Worm (Caenorhabditis elegans) whole organism, late embryonic: ENCODE measurements around the gene T13F3.4.

Experiments
- C38D4.7 ChIP-seq: fragments of 200-800 bp; sonication (Bioruptor generic); optimal IDR thresholded peaks from 2 replicates; lab custom pipeline; 2018; ENCODE audit warnings: mild to moderate bottlenecking, missing genetic modification characterization, moderate library complexity, missing compliant biosample characterization
- F13H6.1 ChIP-seq: sonication (generic microtip); optimal IDR thresholded peaks from 2 replicates; lab custom pipeline; 2016; ENCODE audit warnings: missing genetic modification characterization, missing compliant biosample characterization
- K02D7.2 ChIP-seq: sonication (generic microtip); optimal IDR thresholded peaks from 2 replicates; lab custom pipeline; 2017; ENCODE audit warnings: mild to moderate bottlenecking, missing genetic modification characterization, missing compliant biosample characterization
- Y22D7AL.16 ChIP-seq: sonication (generic microtip); optimal IDR thresholded peaks from 2 replicates; lab custom pipeline; 2016; ENCODE audit warnings: missing genetic modification characterization, missing compliant biosample characterization
- ama-1 ChIP-seq: fragments of 150-350 bp; optimal IDR thresholded peaks from 2 replicates; lab custom pipeline; 2014
- ceh-18 ChIP-seq: sonication (generic microtip); optimal IDR thresholded peaks from 2 replicates; lab custom pipeline; 2016; ENCODE audit warnings: missing genetic modification characterization, missing compliant biosample characterization
- ceh-2 ChIP-seq: sonication (generic microtip); optimal IDR thresholded peaks from 2 replicates; lab custom pipeline; 2016; ENCODE audit warnings: missing genotype, missing genetic modification characterization, missing compliant biosample characterization
- ceh-22 ChIP-seq: sonication (generic microtip); optimal IDR thresholded peaks from 2 replicates; lab custom pipeline; 2017; ENCODE audit warnings: missing biosample characterization, missing genetic modification characterization
- ceh-24 ChIP-seq: sonication (generic microtip); optimal IDR thresholded peaks from 2 replicates; lab custom pipeline; 2016; ENCODE audit warnings: mild to moderate bottlenecking, missing genetic modification characterization, missing compliant biosample characterization
- ceh-48 ChIP-seq: sonication (generic microtip); optimal IDR thresholded peaks from 2 replicates; lab custom pipeline; 2016; ENCODE audit warnings: missing genetic modification characterization, inconsistent platforms, missing compliant biosample characterization
- dmd-4 ChIP-seq: sonication (generic microtip); optimal IDR thresholded peaks from 2 replicates; lab custom pipeline; 2016; ENCODE audit warnings: borderline replicate concordance, missing genetic modification characterization, missing compliant biosample characterization
- elt-2 ChIP-seq: sonication (generic microtip); optimal IDR thresholded peaks from 2 replicates; lab custom pipeline; 2016; ENCODE audit warnings: missing genetic modification reagents, missing genetic modification characterization, missing compliant biosample characterization
- fkh-10 ChIP-seq: fragments of 150-350 bp; optimal IDR thresholded peaks from 2 replicates; lab custom pipeline; 2014; ENCODE audit warnings: missing biosample characterization, missing genetic modification reagents, missing genetic modification characterization
- hlh-15 ChIP-seq: sonication (generic microtip); optimal IDR thresholded peaks from 2 replicates; lab custom pipeline; 2016; ENCODE audit warnings: missing genetic modification characterization, missing compliant biosample characterization
- hlh-30 ChIP-seq: sonication (generic microtip); optimal IDR thresholded peaks from 2 replicates; lab custom pipeline; 2017; ENCODE audit warnings: antibody characterized with exemption, missing genetic modification characterization, missing compliant biosample characterization; ENCODE audit not compliant: insufficient read depth
- hlh-8 ChIP-seq: sonication (generic microtip); optimal IDR thresholded peaks from 2 replicates; lab custom pipeline; 2016; ENCODE audit warnings: missing genotype, missing genetic modification characterization, missing compliant biosample characterization
- lin-11 ChIP-seq: fragments of 200-800 bp; sonication (Bioruptor generic); optimal IDR thresholded peaks from 2 replicates; lab custom pipeline; 2018; ENCODE audit warnings: mild to moderate bottlenecking, missing genetic modification characterization, missing compliant biosample characterization
- nfya-1 ChIP-seq: sonication (generic microtip); optimal IDR thresholded peaks from 2 replicates; lab custom pipeline; 2017; ENCODE audit warnings: missing genetic modification characterization, mild to moderate bottlenecking, missing compliant biosample characterization, antibody characterized with exemption, moderate library complexity
- nhr-232 ChIP-seq: sonication (generic microtip); optimal IDR thresholded peaks from 2 replicates; lab custom pipeline; 2016; ENCODE audit warnings: missing genetic modification characterization, missing compliant biosample characterization
- odd-2 ChIP-seq: sonication (generic microtip); optimal IDR thresholded peaks from 2 replicates; lab custom pipeline; 2017; ENCODE audit warnings: antibody characterized with exemption, mild to moderate bottlenecking, missing genetic modification characterization, missing compliant biosample characterization
- pag-3 ChIP-seq: sonication (generic microtip); optimal IDR thresholded peaks from 2 replicates; lab custom pipeline; 2016; ENCODE audit warnings: missing compliant biosample characterization, missing genetic modification characterization, borderline replicate concordance
- pat-9 ChIP-seq: fragments of 200-800 bp; sonication (Bioruptor generic); optimal IDR thresholded peaks from 2 replicates; lab custom pipeline; 2018; ENCODE audit warnings: mild to moderate bottlenecking, missing genetic modification characterization, moderate library complexity, missing compliant biosample characterization
- pha-2 ChIP-seq: sonication (generic microtip); optimal IDR thresholded peaks from 2 replicates; lab custom pipeline; 2017; ENCODE audit warnings: mild to moderate bottlenecking, missing genetic modification characterization, missing compliant biosample characterization
- pqm-1 ChIP-seq: sonication (generic microtip); optimal IDR thresholded peaks from 2 replicates; lab custom pipeline; 2016; ENCODE audit warnings: missing genetic modification characterization, missing compliant biosample characterization
- sdc-2 ChIP-seq: sonication (generic microtip); optimal IDR thresholded peaks from 2 replicates; lab custom pipeline; 2016; ENCODE audit warnings: missing genotype, missing genetic modification characterization, missing compliant biosample characterization
- sox-2 ChIP-seq: fragments of 200-800 bp; sonication (Bioruptor generic); IDR thresholded peaks from 2 replicates; pipeline ENCODE4 v1.3.6; 2022; ENCODE audit warnings: missing genetic modification reagents, missing genetic modification characterization, missing compliant biosample characterization
- syd-9 ChIP-seq: sonication (generic microtip); optimal IDR thresholded peaks from 2 replicates; lab custom pipeline; 2016; ENCODE audit warnings: mild to moderate bottlenecking, missing genetic modification characterization, moderate library complexity, missing compliant biosample characterization
- tbx-7 ChIP-seq: sonication (generic microtip); optimal IDR thresholded peaks from 2 replicates; lab custom pipeline; 2016; ENCODE audit warnings: missing genotype, missing genetic modification characterization, missing compliant biosample characterization
- ttx-3 ChIP-seq: sonication (generic microtip); optimal IDR thresholded peaks from 2 replicates; lab custom pipeline; 2016; ENCODE audit warnings: missing genetic modification reagents, missing genetic modification characterization, missing compliant biosample characterization
- zip-5 ChIP-seq: sonication (generic microtip); optimal IDR thresholded peaks from 2 replicates; lab custom pipeline; 2016; ENCODE audit warnings: missing genetic modification characterization, missing compliant biosample characterization
- ztf-16 ChIP-seq: sonication (generic microtip); optimal IDR thresholded peaks from 2 replicates; lab custom pipeline; 2017; ENCODE audit warnings: missing genetic modification characterization, missing compliant biosample characterization

The T13F3.4 gene

ce11 chrV:16266514-16266913 is at the start of gene T13F3.4:
T13F3.4 (minus strand) TSS chrV:16266614.
- TF ChIP-seq zip-5 (no peak), pat-9 (tag; lab: Kevin White, UChicago) (no peak), dmd-4 (tag; lab: Kevin White, UChicago) (no peak), pqm-1 (tag; lab: Kevin White, UChicago) (no peak), ceh-2 (tag; lab: Kevin White, UChicago) (no peak), ztf-16 (tag; lab: Kevin White, UChicago) (no peak), lin-11 (tag; lab: Kevin White, UChicago) (no peak), nhr-232 (tag; lab: Kevin White, UChicago) (no peak), pag-3 (tag; lab: Kevin White, UChicago) (no peak), hlh-15 (tag; lab: Kevin White, UChicago) (no peak)

DNA sequence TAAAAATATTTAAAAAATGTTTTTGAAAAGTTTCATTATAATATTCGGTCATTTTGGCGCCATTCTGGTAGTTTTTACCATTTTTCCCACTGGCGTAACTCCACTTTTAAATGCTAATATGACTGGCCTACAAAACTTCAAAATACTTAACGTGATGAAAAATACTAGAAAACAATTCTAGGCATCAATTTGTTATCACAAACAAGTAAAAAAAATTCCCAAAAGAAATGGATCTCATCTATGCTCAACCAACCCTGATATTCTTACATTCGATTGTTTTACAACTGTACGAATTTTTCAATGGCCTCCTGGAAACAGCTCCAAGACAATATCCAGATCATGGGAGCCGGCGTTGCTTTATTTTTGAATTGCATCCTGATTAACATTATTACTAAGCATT is 48.6 kb upstream of the T13F3.4 start, which contains the start of gene str-214:
Gene str-214 (plus strand): TSS at position 301 of the 400 bp plus-strand sequence.
- no peak for TF ChIP-seq K02D7.2 (tag; lab: Kevin White, UChicago)

ce11 chrV:16309523-16309922 is 43.1 kb upstream of the T13F3.4 start, which contains the start of gene oac-7:
oac-7 (plus strand) TSS chrV:16309805.
- TF ChIP-seq ceh-24 (tag; lab: Kevin White, UChicago) (no peak), pqm-1 (tag; lab: Kevin White, UChicago) (no peak), ttx-3 (no peak), F13H6.1 (tag; lab: Kevin White, UChicago) (no peak), lin-11 (tag; lab: Kevin White, UChicago) (no peak), syd-9 (tag; lab: Kevin White, UChicago) (no peak), pat-9 (tag; lab: Kevin White, UChicago) (no peak), hlh-8 (tag; lab: Kevin White, UChicago) (no peak), pha-2 (tag; lab: Kevin White, UChicago) (no peak), ceh-48 (tag; lab: Kevin White, UChicago) (no peak), Y22D7AL.16 (tag; lab: Kevin White, UChicago) (no peak), C38D4.7 (GFP tag; lab: Kevin White, UChicago) (no peak), ceh-18 (tag; lab: Kevin White, UChicago) (no peak), fkh-10 (GFP tag; lab: Kevin White, UChicago) (no peak), nhr-232 (tag; lab: Kevin White, UChicago) (no peak), ceh-22 (tag; lab: Kevin White, UChicago) (no peak)

DNA sequence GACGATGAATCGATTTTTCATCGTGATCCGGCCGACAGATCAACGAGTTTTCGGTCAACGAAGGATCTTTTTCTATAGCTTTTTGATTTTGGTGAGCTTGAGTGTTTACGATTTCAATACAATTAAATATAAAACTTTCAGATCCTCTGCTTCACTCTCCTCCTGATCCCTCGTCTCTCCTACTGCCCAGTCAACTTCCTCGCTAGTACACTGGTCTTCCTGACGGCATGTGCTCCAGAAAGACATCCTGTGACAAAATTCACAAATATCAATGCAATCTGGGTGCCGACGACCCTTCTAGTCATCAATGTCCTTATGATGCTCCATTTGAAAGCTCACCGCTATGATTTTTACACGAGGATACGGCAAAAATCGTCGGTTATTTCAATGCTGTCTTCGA is 41.9 kb upstream of the T13F3.4 start:
- TF ChIP-seq tbx-7 (no peak), elt-2 (tag; lab: Kevin White, UChicago) (no peak)

ce11 chrV:16307253-16307652 is 40.8 kb upstream of the T13F3.4 start, which contains the start of gene srxa-7:
srxa-7 (plus strand) TSS chrV:16307553.
- TF ChIP-seq zip-5 = no peak
- TF ChIP-seq odd-2 (tag; lab: Kevin White, UChicago) = no peak
- no peak for TF ChIP-seq ceh-24 (tag; lab: Kevin White, UChicago)
- TF ChIP-seq sox-2 (GFP tag; lab: Robert Waterston, UW) = no peak
- TF ChIP-seq F13H6.1 (tag; lab: Kevin White, UChicago) = no peak
- TF ChIP-seq nfya-1 = no peak
- TF ChIP-seq nhr-232 (tag; lab: Kevin White, UChicago) = no peak
- TF ChIP-seq ztf-16 (tag; lab: Kevin White, UChicago) = no peak
- no peak for TF ChIP-seq sdc-2 (tag; lab: Kevin White, UChicago)
- TF ChIP-seq ceh-18 (tag; lab: Kevin White, UChicago) = no peak
- no peak for TF ChIP-seq syd-9 (tag; lab: Kevin White, UChicago)
- no peak for TF ChIP-seq hlh-30
- no peak for TF ChIP-seq ceh-48 (tag; lab: Kevin White, UChicago)
- no peak for TF ChIP-seq ama-1
- TF ChIP-seq, all 69 proteins: peak for 0
